Worm (Caenorhabditis elegans) whole organism, midembryonic: ENCODE measurements around the gene T07H8.11.

Source experiments
- T22C8.4 ChIP-seq: fragments of 200-800 bp; sonication (Bioruptor generic); IDR thresholded peaks from 2 replicates; pipeline ENCODE4 v1.3.6; 2022; ENCODE audit warnings: missing genetic modification characterization, missing compliant biosample characterization
- cog-1 ChIP-seq: sonication (generic microtip); optimal IDR thresholded peaks from 2 replicates; lab custom pipeline; 2016; ENCODE audit warnings: missing genetic modification characterization, missing compliant biosample characterization
- flt-1 ChIP-seq: fragments of 200-800 bp; sonication (Bioruptor generic); IDR thresholded peaks from 2 replicates; pipeline ENCODE4 v1.3.6; 2022; ENCODE audit warnings: missing genetic modification characterization, missing compliant biosample characterization
- klf-2 ChIP-seq: fragments of 200-800 bp; sonication (Bioruptor generic); conservative IDR thresholded peaks from 2 replicates; pipeline ENCODE4 v1.3.6; 2022; ENCODE audit warnings: missing genetic modification reagents, missing genetic modification characterization, missing compliant biosample characterization
- med-1 ChIP-seq: sonication (generic microtip); optimal IDR thresholded peaks from 2 replicates; lab custom pipeline; 2017; ENCODE audit warnings: missing genetic modification characterization, mild to moderate bottlenecking, missing compliant biosample characterization, antibody characterized with exemption, missing genetic modification reagents; ENCODE audit not compliant: insufficient read depth
- ref-1 ChIP-seq: fragments of 200-800 bp; sonication (Bioruptor generic); conservative IDR thresholded peaks from 2 replicates; pipeline ENCODE4 v1.3.6; 2022; ENCODE audit warnings: missing genetic modification reagents, missing genetic modification characterization, missing compliant biosample characterization
- tab-1 ChIP-seq: fragments of 200-800 bp; sonication (Bioruptor generic); IDR thresholded peaks from 2 replicates; pipeline ENCODE4 v1.3.6; 2022; ENCODE audit warnings: missing genetic modification characterization, missing compliant biosample characterization
- ztf-23 ChIP-seq: fragments of 200-800 bp; sonication (Bioruptor generic); IDR thresholded peaks from 2 replicates; pipeline ENCODE4 v1.3.6; 2022; ENCODE audit warnings: missing genetic modification reagents, missing genetic modification characterization, missing compliant biosample characterization
- ztf-29 ChIP-seq: fragments of 200-800 bp; sonication (Bioruptor generic); IDR thresholded peaks from 2 replicates; pipeline ENCODE4 v1.3.6; 2022; ENCODE audit warnings: missing genetic modification reagents, missing genetic modification characterization, missing compliant biosample characterization

Gene T07H8.11

ce11 chrV:6979019-6979418, 27.8 kb upstream of the T07H8.11 start, which contains the start of gene sre-12:
Gene sre-12, minus strand, starts transcription at chrV:6979119.
- TF ChIP-seq med-1 (GFP tag; lab: Kevin White, UChicago): no peak
- no peak for TF ChIP-seq flt-1 (GFP tag; lab: Robert Waterston, UW)
- TF ChIP-seq tab-1 (GFP tag; lab: Robert Waterston, UW): no peak
- TF ChIP-seq cog-1: no peak
- TF ChIP-seq ztf-23: no peak
- no peak for TF ChIP-seq ztf-29 (GFP tag; lab: Robert Waterston, UW)
- TF ChIP-seq klf-2 (GFP tag; lab: Robert Waterston, UW): no peak
- no peak for TF ChIP-seq ref-1 (GFP tag; lab: Robert Waterston, UW)
- no peak for TF ChIP-seq T22C8.4 (GFP tag; lab: Robert Waterston, UW)

- TF ChIP-seq T22C8.4 (GFP tag; lab: Robert Waterston, UW) (no peak), med-1 (GFP tag; lab: Kevin White, UChicago) (no peak), tab-1 (GFP tag; lab: Robert Waterston, UW) (no peak), klf-2 (GFP tag; lab: Robert Waterston, UW) (no peak), ztf-23 (no peak)
Measured at ce11 chrV:6976047-6976446, 24.8 kb upstream of the T07H8.11 start, which contains the start of gene srx-16. Gene srx-16, plus strand, starts transcription at chrV:6976347.

ce11 chrV:6971567-6971966, 20.4 kb upstream of the T07H8.11 start, which contains the start of gene srx-59:
Gene srx-59, plus strand, starts transcription at chrV:6971867.
- TF ChIP-seq med-1 (GFP tag; lab: Kevin White, UChicago): no peak
- no peak for TF ChIP-seq ztf-29 (GFP tag; lab: Robert Waterston, UW)
- TF ChIP-seq flt-1 (GFP tag; lab: Robert Waterston, UW): no peak
- no peak for TF ChIP-seq ref-1 (GFP tag; lab: Robert Waterston, UW)
- no peak for TF ChIP-seq tab-1 (GFP tag; lab: Robert Waterston, UW)
- TF ChIP-seq T22C8.4 (GFP tag; lab: Robert Waterston, UW): no peak
- TF ChIP-seq ztf-23: no peak
- no peak for TF ChIP-seq klf-2 (GFP tag; lab: Robert Waterston, UW)
- TF ChIP-seq cog-1: no peak

- no peak for TF ChIP-seq cog-1
- no peak for TF ChIP-seq klf-2 (GFP tag; lab: Robert Waterston, UW)
- no peak for TF ChIP-seq ztf-29 (GFP tag; lab: Robert Waterston, UW)
- no peak for TF ChIP-seq tab-1 (GFP tag; lab: Robert Waterston, UW)
- TF ChIP-seq flt-1 (GFP tag; lab: Robert Waterston, UW): no peak
- TF ChIP-seq ztf-23: no peak
- TF ChIP-seq med-1 (GFP tag; lab: Kevin White, UChicago): no peak
- no peak for TF ChIP-seq T22C8.4 (GFP tag; lab: Robert Waterston, UW)
- TF ChIP-seq ref-1 (GFP tag; lab: Robert Waterston, UW): no peak
Measured at ce11 chrV:6969950-6970532, 18.8 kb upstream of the T07H8.11 start, which contains the start of gene ptr-15. Gene ptr-15, minus strand, starts transcription at chrV:6970000.

ce11 chrV:6956237-6956636, 5.0 kb upstream of the T07H8.11 start, which contains the start of gene mec-1:
Gene mec-1, plus strand, starts transcription at chrV:6956537.
- TF ChIP-seq cog-1 (no peak), klf-2 (GFP tag; lab: Robert Waterston, UW) (no peak), tab-1 (GFP tag; lab: Robert Waterston, UW) (no peak), ztf-29 (GFP tag; lab: Robert Waterston, UW) (no peak), flt-1 (GFP tag; lab: Robert Waterston, UW) (no peak), ref-1 (GFP tag; lab: Robert Waterston, UW) (no peak), ztf-23 (no peak), med-1 (GFP tag; lab: Kevin White, UChicago) (no peak), T22C8.4 (GFP tag; lab: Robert Waterston, UW) (no peak)

- TF ChIP-seq ztf-23: no peak
Measured at ce11 chrV:6953797-6954196, 2.6 kb upstream of the T07H8.11 start, which contains the start of gene srg-31. Gene srg-31, minus strand, starts transcription at chrV:6953897.

ce11 chrV:6949770-6950169, 1.4 kb downstream of the T07H8.11 start, which contains the start of gene Y57E12B.11:
Gene Y57E12B.11, minus strand, starts transcription at chrV:6949870.
- no peak for TF ChIP-seq med-1 (GFP tag; lab: Kevin White, UChicago)
- TF ChIP-seq cog-1: no peak
- no peak for TF ChIP-seq tab-1 (GFP tag; lab: Robert Waterston, UW)
- no peak for TF ChIP-seq T22C8.4 (GFP tag; lab: Robert Waterston, UW)
- TF ChIP-seq ztf-23: no peak
- TF ChIP-seq ztf-29 (GFP tag; lab: Robert Waterston, UW): no peak
- no peak for TF ChIP-seq ref-1 (GFP tag; lab: Robert Waterston, UW)
- TF ChIP-seq klf-2 (GFP tag; lab: Robert Waterston, UW): no peak
- no peak for TF ChIP-seq flt-1 (GFP tag; lab: Robert Waterston, UW)

ce11 chrV:6948225-6948624, 3.0 kb downstream of the T07H8.11 start, which contains the start of gene Y57E12B.1:
Gene Y57E12B.1, plus strand, starts transcription at chrV:6948525.
- TF ChIP-seq ztf-23: no peak
- no peak for TF ChIP-seq ztf-29 (GFP tag; lab: Robert Waterston, UW)
- TF ChIP-seq cog-1: no peak
- TF ChIP-seq T22C8.4 (GFP tag; lab: Robert Waterston, UW): no peak
- no peak for TF ChIP-seq ref-1 (GFP tag; lab: Robert Waterston, UW)
- TF ChIP-seq flt-1 (GFP tag; lab: Robert Waterston, UW): no peak

- TF ChIP-seq klf-2 (GFP tag; lab: Robert Waterston, UW) (no peak), ztf-23 (no peak), ztf-29 (GFP tag; lab: Robert Waterston, UW) (no peak), ref-1 (GFP tag; lab: Robert Waterston, UW) (no peak), T22C8.4 (GFP tag; lab: Robert Waterston, UW) (no peak), cog-1 (no peak), tab-1 (GFP tag; lab: Robert Waterston, UW) (no peak), flt-1 (GFP tag; lab: Robert Waterston, UW) (no peak), med-1 (GFP tag; lab: Kevin White, UChicago) (no peak)
Measured at ce11 chrV:6947442-6947841, 3.8 kb downstream of the T07H8.11 start, which contains the start of gene Y57E12B.4. Gene Y57E12B.4, minus strand, starts transcription at chrV:6947542.
